Worm (Caenorhabditis elegans) whole organism, L2 larva: ENCODE data around the gene ttx-3.

Source experiments
- C34F6.9 ChIP-seq: fragments of 150-350 bp; optimal IDR thresholded peaks from 2 replicates; lab custom pipeline; 2014; ENCODE audit warnings: missing biosample characterization, missing genetic modification characterization
- F13H6.1 ChIP-seq: sonication (generic microtip); optimal IDR thresholded peaks from 2 replicates; lab custom pipeline; 2016; ENCODE audit warnings: missing genetic modification characterization, missing compliant biosample characterization
- Y55F3AM.14 ChIP-seq: fragments of 200-800 bp; sonication (Bioruptor generic); optimal IDR thresholded peaks from 2 replicates; lab custom pipeline; 2018; ENCODE audit warnings: mild to moderate bottlenecking, missing genetic modification characterization, missing compliant biosample characterization
- ama-1 ChIP-seq: fragments of 150-350 bp; optimal IDR thresholded peaks from 2 replicates; lab custom pipeline; 2018; ENCODE audit warnings: inconsistent platforms
- blmp-1 ChIP-seq: sonication (generic microtip); optimal IDR thresholded peaks from 2 replicates; lab custom pipeline; 2017; ENCODE audit warnings: missing genetic modification characterization, mild to moderate bottlenecking, missing compliant biosample characterization, antibody characterized with exemption, moderate library complexity; ENCODE audit not compliant: insufficient read depth
- ceh-16 ChIP-seq: fragments of 150-350 bp; optimal IDR thresholded peaks from 2 replicates; lab custom pipeline; 2014; ENCODE audit warnings: missing biosample characterization, missing genetic modification characterization
- ceh-82 ChIP-seq: fragments of 150-350 bp; optimal IDR thresholded peaks from 2 replicates; lab custom pipeline; 2014; ENCODE audit warnings: missing biosample characterization, missing genetic modification characterization
- crh-2 ChIP-seq: sonication (generic microtip); optimal IDR thresholded peaks from 2 replicates; lab custom pipeline; 2017; ENCODE audit warnings: missing biosample characterization, missing genetic modification characterization
- dmd-4 ChIP-seq: sonication (generic microtip); optimal IDR thresholded peaks from 2 replicates; lab custom pipeline; 2017; ENCODE audit warnings: missing biosample characterization, missing genetic modification characterization
- egl-27 ChIP-seq: sonication (generic microtip); optimal IDR thresholded peaks from 3 replicates; lab custom pipeline; 2017; ENCODE audit warnings: missing biosample characterization, missing genetic modification reagents, missing genetic modification characterization
- elt-1 ChIP-seq: fragments of 150-350 bp; optimal IDR thresholded peaks from 2 replicates; lab custom pipeline; 2014; ENCODE audit warnings: missing biosample characterization, missing genetic modification characterization
- fos-1 ChIP-seq: fragments of 150-350 bp; optimal IDR thresholded peaks from 2 replicates; lab custom pipeline; 2014; ENCODE audit warnings: missing biosample characterization, missing genetic modification characterization
- gmeb-1 ChIP-seq: fragments of 150-350 bp; optimal IDR thresholded peaks from 2 replicates; lab custom pipeline; 2014; ENCODE audit warnings: missing biosample characterization, missing genetic modification characterization
- lsy-2 ChIP-seq, 2 experiments: fragments of 150-350 bp in 1 of 2; sonication (generic microtip) in 1 of 2; optimal IDR thresholded peaks; 2 replicates each; lab custom pipeline; 2014 to 2017; ENCODE audit warnings: missing biosample characterization in 2 of 2, missing genetic modification characterization in 2 of 2
- mdl-1 ChIP-seq, 2 experiments: fragments of 150-350 bp in 1 of 2; sonication (generic microtip) in 1 of 2; optimal IDR thresholded peaks; 2 replicates each; lab custom pipeline; 2017; ENCODE audit warnings: missing biosample characterization in 2 of 2, missing genetic modification characterization in 2 of 2
- nhr-10 ChIP-seq: sonication (generic microtip); optimal IDR thresholded peaks from 2 replicates; lab custom pipeline; 2017; ENCODE audit warnings: missing biosample characterization, missing genetic modification characterization
- nhr-11 ChIP-seq: fragments of 150-350 bp; optimal IDR thresholded peaks from 2 replicates; lab custom pipeline; 2014; ENCODE audit warnings: missing biosample characterization, missing genetic modification characterization
- nhr-12 ChIP-seq: fragments of 150-350 bp; optimal IDR thresholded peaks from 2 replicates; lab custom pipeline; 2014; ENCODE audit warnings: missing biosample characterization, missing genetic modification characterization
- nhr-129 ChIP-seq: fragments of 150-350 bp; optimal IDR thresholded peaks from 2 replicates; lab custom pipeline; 2014; ENCODE audit warnings: missing biosample characterization, missing genetic modification characterization
- nhr-21 ChIP-seq: fragments of 150-350 bp; optimal IDR thresholded peaks from 2 replicates; lab custom pipeline; 2014; ENCODE audit warnings: missing biosample characterization, missing genetic modification characterization
- nhr-23 ChIP-seq: fragments of 150-350 bp; optimal IDR thresholded peaks from 2 replicates; lab custom pipeline; 2014; ENCODE audit warnings: missing biosample characterization, missing genetic modification reagents, missing genetic modification characterization
- nhr-237 ChIP-seq: fragments of 150-350 bp; optimal IDR thresholded peaks from 2 replicates; lab custom pipeline; 2014; ENCODE audit warnings: missing biosample characterization, missing genetic modification characterization
- nhr-25 ChIP-seq: fragments of 150-350 bp; sonication (generic microtip); optimal IDR thresholded peaks from 3 replicates; lab custom pipeline; 2014; ENCODE audit warnings: missing biosample characterization, missing genetic modification characterization
- nhr-6 ChIP-seq: fragments of 150-350 bp; optimal IDR thresholded peaks from 2 replicates; lab custom pipeline; 2014; ENCODE audit warnings: missing biosample characterization, missing genetic modification characterization
- nhr-77 ChIP-seq: fragments of 150-350 bp; optimal IDR thresholded peaks from 2 replicates; lab custom pipeline; 2014; ENCODE audit warnings: missing biosample characterization, missing genetic modification characterization
- skn-1 ChIP-seq: sonication (generic microtip); optimal IDR thresholded peaks from 2 replicates; lab custom pipeline; 2017; ENCODE audit warnings: missing biosample characterization, missing genetic modification characterization
- sma-3 ChIP-seq: sonication (generic microtip); optimal IDR thresholded peaks from 2 replicates; lab custom pipeline; 2016; ENCODE audit warnings: missing genetic modification reagents, missing genetic modification characterization, missing compliant biosample characterization
- sma-9 ChIP-seq, 2 experiments: fragments of 150-350 bp in 1 of 2; sonication (generic microtip) in 1 of 2; optimal IDR thresholded peaks; 2 replicates each; lab custom pipeline; 2014 to 2016; ENCODE audit warnings: missing genetic modification characterization in 2 of 2, mild to moderate bottlenecking in 1 of 2, missing biosample characterization in 1 of 2, missing compliant biosample characterization in 1 of 2, missing genetic modification reagents in 1 of 2, moderate library complexity in 1 of 2
- snpc-4 ChIP-seq: fragments of 150-350 bp; optimal IDR thresholded peaks from 2 replicates; lab custom pipeline; 2014; ENCODE audit warnings: missing biosample characterization, missing genetic modification characterization
- unc-39 ChIP-seq: fragments of 150-350 bp; optimal IDR thresholded peaks from 2 replicates; lab custom pipeline; 2014; ENCODE audit warnings: missing biosample characterization, missing genetic modification characterization
- unc-55 ChIP-seq: fragments of 150-350 bp; sonication (generic microtip); optimal IDR thresholded peaks from 3 replicates; lab custom pipeline; 2014; ENCODE audit warnings: missing biosample characterization, missing genetic modification reagents, missing genetic modification characterization
- unc-62 ChIP-seq: fragments of 150-350 bp; optimal IDR thresholded peaks from 2 replicates; lab custom pipeline; 2014; ENCODE audit warnings: missing biosample characterization, missing genetic modification reagents, missing genetic modification characterization
- zag-1 ChIP-seq: fragments of 150-350 bp; optimal IDR thresholded peaks from 2 replicates; lab custom pipeline; 2014; ENCODE audit warnings: missing biosample characterization, missing genetic modification characterization
- ztf-1 ChIP-seq: fragments of 200-800 bp; sonication (Bioruptor generic); conservative IDR thresholded peaks from 2 replicates; pipeline ENCODE4 v1.3.6; 2022; ENCODE audit warnings: missing genetic modification characterization, missing compliant biosample characterization
- ztf-11 ChIP-seq: sonication (generic microtip); optimal IDR thresholded peaks from 2 replicates; lab custom pipeline; 2017; ENCODE audit warnings: missing biosample characterization, missing genetic modification characterization

Gene ttx-3

ce11 chrX:11791364-11792221 is 22.4 kb upstream of the ttx-3 start:
- TF ChIP-seq crh-2 (tag; lab: Kevin White, UChicago) (no peak), sma-3 (GFP tag; lab: Kevin White, UChicago) (peak; percentile 50), ama-1 (lab: Kevin White, UChicago) (peak; percentile 20), blmp-1 (no peak), nhr-77 (no peak), gmeb-1 (tag; lab: Kevin White, UChicago) (no peak), ceh-82 (tag; lab: Kevin White, UChicago) (no peak), mdl-1 (tag; optimal IDR thresholded peaks at IDR 0.05; lab: Kevin White, UChicago) (no peak), nhr-10 (tag; lab: Kevin White, UChicago) (no peak), skn-1 (tag; lab: Kevin White, UChicago) (no peak), unc-62 (no peak), egl-27 (no peak), fos-1 (tag; lab: Kevin White, UChicago) (peak; percentile 93), zag-1 (tag; lab: Kevin White, UChicago) (no peak), dmd-4 (tag; lab: Kevin White, UChicago) (no peak), unc-55 (GFP tag; lab: Kevin White, UChicago) (peak; percentile 73), nhr-23 (tag; lab: Kevin White, UChicago) (no peak), nhr-21 (tag; lab: Kevin White, UChicago) (no peak), F13H6.1 (tag; lab: Kevin White, UChicago) (peak; percentile 71), nhr-237 (no peak), nhr-11 (tag; lab: Kevin White, UChicago) (no peak), unc-39 (tag; lab: Kevin White, UChicago) (no peak), lsy-2 (tag; optimal IDR thresholded peaks at IDR 0.05; lab: Kevin White, UChicago) (peak in 1 of 2 experiments; percentile 40), nhr-129 (tag; lab: Kevin White, UChicago) (peak; percentile 40), sma-9 (GFP tag; optimal IDR thresholded peaks at IDR 0.05; lab: Kevin White, UChicago) (peak; percentile 27), sma-9 (tag; optimal IDR thresholded peaks at IDR 0.05; lab: Kevin White, UChicago) (no peak), ceh-16 (tag; lab: Kevin White, UChicago) (no peak), nhr-6 (tag; lab: Kevin White, UChicago) (peak; percentile 38), nhr-12 (tag; lab: Kevin White, UChicago) (no peak), Y55F3AM.14 (GFP tag; lab: Kevin White, UChicago) (no peak), snpc-4 (no peak), ztf-11 (tag; lab: Kevin White, UChicago) (no peak), C34F6.9 (tag; lab: Kevin White, UChicago) (peak; percentile 23)
- TF ChIP-seq, all 48 proteins: peak for 10

ce11 chrX:11790600-11790999 is 21.4 kb upstream of the ttx-3 start:
- peak; percentile 10 for TF ChIP-seq nhr-129 (tag; lab: Kevin White, UChicago)
- TF ChIP-seq nhr-25 = no peak
- peak; percentile 25 for TF ChIP-seq sma-3 (GFP tag; lab: Kevin White, UChicago)
- TF ChIP-seq skn-1 (tag; lab: Kevin White, UChicago) = no peak
- TF ChIP-seq fos-1 (tag; lab: Kevin White, UChicago) = peak; percentile 79
- TF ChIP-seq nhr-10 (tag; lab: Kevin White, UChicago) = no peak
- no peak for TF ChIP-seq unc-55 (GFP tag; lab: Kevin White, UChicago)
- no peak for TF ChIP-seq dmd-4 (tag; lab: Kevin White, UChicago)
- peak; percentile 15 for TF ChIP-seq crh-2 (tag; lab: Kevin White, UChicago)
- peak; percentile 0 for TF ChIP-seq F13H6.1 (tag; lab: Kevin White, UChicago)
- peak; percentile 36 for TF ChIP-seq sma-9 (GFP tag; optimal IDR thresholded peaks at IDR 0.05; lab: Kevin White, UChicago)
- TF ChIP-seq sma-9 (tag; optimal IDR thresholded peaks at IDR 0.05; lab: Kevin White, UChicago) = no peak
- TF ChIP-seq, all 48 proteins: peak for 6

- TF ChIP-seq ztf-11 (tag; lab: Kevin White, UChicago) (no peak), ztf-1 (no peak), elt-1 (tag; lab: Kevin White, UChicago) (no peak), crh-2 (tag; lab: Kevin White, UChicago) (no peak), egl-27 (no peak), ama-1 (lab: Kevin White, UChicago) (no peak), nhr-25 (no peak)
These were observed 15.1 kb upstream of the ttx-3 start, which contains the start of gene Y102F5A.1 for ce11 chrX:11784230-11784629. TSS of gene Y102F5A.1 (minus strand) at chrX:11784330.
